Fruit fly (Drosophila melanogaster) whole organism, embryonic: ENCODE results near the gene CG43049.
A peak's percentile ranks its signal among the peaks of the same experiment; 100 is the strongest.

Experiments
- Ada2b ChIP-seq: fragments of 200-800 bp; sonication (Bioruptor generic); IDR thresholded peaks from 2 replicates; pipeline ENCODE4 v1.3.6; 2022; ENCODE audit warnings: missing biosample characterization, missing genetic modification characterization
- Antp ChIP-seq: fragments of 200-800 bp; sonication (Bioruptor generic); optimal IDR thresholded peaks from 3 replicates; lab custom pipeline; 2016; ENCODE audit warnings: missing biosample characterization, missing genetic modification characterization
- Asciz ChIP-seq: fragments of 200-800 bp; sonication (Bioruptor generic); optimal IDR thresholded peaks from 2 replicates; lab custom pipeline; 2017; ENCODE audit warnings: missing biosample characterization, mild to moderate bottlenecking, missing genetic modification characterization, missing genetic modification reagents
- B-H1 ChIP-seq: fragments of 200-800 bp; sonication (Bioruptor generic); IDR thresholded peaks from 3 replicates; pipeline ENCODE4 v1.3.6; 2022; ENCODE audit warnings: missing biosample characterization, missing genetic modification characterization
- BEAF-32 ChIP-seq: fragments of 200-800 bp; sonication (Bioruptor generic); optimal IDR thresholded peaks from 3 replicates; lab custom pipeline; 2017; ENCODE audit warnings: missing biosample characterization, missing genetic modification characterization, mild to moderate bottlenecking, moderate library complexity, missing genetic modification reagents
- CG10147 ChIP-seq: fragments of 200-800 bp; sonication (Bioruptor generic); optimal IDR thresholded peaks from 2 replicates; lab custom pipeline; 2019; ENCODE audit warnings: missing biosample characterization, mild to moderate bottlenecking, missing genetic modification characterization, moderate library complexity
- CG10274 ChIP-seq: fragments of 200-800 bp; sonication (Bioruptor generic); optimal IDR thresholded peaks from 3 replicates; lab custom pipeline; 2017; ENCODE audit warnings: missing biosample characterization, mild to moderate bottlenecking, missing genetic modification characterization
- CG10543 ChIP-seq: fragments of 200-800 bp; sonication (Bioruptor generic); optimal IDR thresholded peaks from 3 replicates; lab custom pipeline; 2017; ENCODE audit warnings: missing biosample characterization, mild to moderate bottlenecking, missing genetic modification characterization, moderate library complexity
- CG10979 ChIP-seq: fragments of 200-800 bp; sonication (Bioruptor generic); optimal IDR thresholded peaks from 2 replicates; lab custom pipeline; 2018; ENCODE audit warnings: missing biosample characterization, mild to moderate bottlenecking, missing genetic modification characterization, moderate library complexity
- CG12236 ChIP-seq: fragments of 200-800 bp; sonication (Bioruptor generic); optimal IDR thresholded peaks from 2 replicates; lab custom pipeline; 2016; ENCODE audit warnings: missing biosample characterization, missing genetic modification characterization
- CG13287 ChIP-seq: fragments of 200-800 bp; sonication (Bioruptor generic); IDR thresholded peaks from 2 replicates; pipeline ENCODE4 v1.3.6; 2022; ENCODE audit warnings: missing biosample characterization, missing genetic modification characterization; ENCODE audit not compliant: partially characterized antibody
- CG15011 ChIP-seq: fragments of 200-800 bp; sonication (Bioruptor generic); optimal IDR thresholded peaks from 3 replicates; lab custom pipeline; 2018; ENCODE audit warnings: missing biosample characterization, mild to moderate bottlenecking, missing genetic modification characterization
- CG15073 ChIP-seq: fragments of 200-800 bp; sonication (Bioruptor generic); optimal IDR thresholded peaks from 2 replicates; lab custom pipeline; 2016; ENCODE audit warnings: missing biosample characterization, missing genetic modification characterization
- CG16863 ChIP-seq: fragments of 200-800 bp; sonication (Bioruptor generic); optimal IDR thresholded peaks from 3 replicates; lab custom pipeline; 2016; ENCODE audit warnings: missing biosample characterization, missing genetic modification characterization
- CG30020 ChIP-seq: fragments of 200-800 bp; optimal IDR thresholded peaks from 2 replicates; lab custom pipeline; 2019; ENCODE audit warnings: missing biosample characterization, mild to moderate bottlenecking, missing genetic modification characterization, moderate library complexity
- CG30431 ChIP-seq: fragments of 200-800 bp; sonication (Bioruptor generic); optimal IDR thresholded peaks from 2 replicates; lab custom pipeline; 2017; ENCODE audit warnings: missing biosample characterization, missing genetic modification characterization
- CG3163 ChIP-seq: fragments of 200-800 bp; sonication (Bioruptor generic); optimal IDR thresholded peaks from 3 replicates; lab custom pipeline; 2016; ENCODE audit warnings: missing biosample characterization, missing genetic modification characterization
- CG3407 ChIP-seq: fragments of 200-800 bp; sonication (Bioruptor generic); optimal IDR thresholded peaks from 2 replicates; lab custom pipeline; 2018; ENCODE audit warnings: missing biosample characterization, mild to moderate bottlenecking, missing genetic modification characterization
- CG34422 ChIP-seq: fragments of 200-800 bp; sonication (Bioruptor generic); IDR thresholded peaks from 3 replicates; pipeline ENCODE4 v1.3.6; 2022; ENCODE audit warnings: missing biosample characterization, missing genetic modification characterization
- CG3847 ChIP-seq: fragments of 200-800 bp; sonication (Bioruptor generic); IDR thresholded peaks from 2 replicates; pipeline ENCODE4 v1.3.6; 2022; ENCODE audit warnings: missing biosample characterization, missing genetic modification characterization
- CG4328 ChIP-seq: fragments of 200-800 bp; sonication (Bioruptor generic); optimal IDR thresholded peaks from 3 replicates; lab custom pipeline; 2017; ENCODE audit warnings: missing biosample characterization, missing genetic modification reagents, missing genetic modification characterization
- CG6272 ChIP-seq: fragments of 200-800 bp; sonication (Bioruptor generic); IDR thresholded peaks from 2 replicates; pipeline ENCODE4 v1.3.6; 2022; ENCODE audit warnings: missing biosample characterization, missing genetic modification characterization
- CG7271 ChIP-seq: fragments of 200-800 bp; sonication (Bioruptor generic); optimal IDR thresholded peaks from 2 replicates; lab custom pipeline; 2018; ENCODE audit warnings: missing biosample characterization, mild to moderate bottlenecking, missing genetic modification characterization, moderate library complexity
- CG7556 ChIP-seq: fragments of 200-800 bp; sonication (Bioruptor generic); optimal IDR thresholded peaks from 2 replicates; lab custom pipeline; 2017; ENCODE audit warnings: missing biosample characterization, mild to moderate bottlenecking, missing genetic modification characterization
- CG7928 ChIP-seq: fragments of 200-800 bp; sonication (Bioruptor generic); optimal IDR thresholded peaks from 2 replicates; lab custom pipeline; 2017; ENCODE audit warnings: missing biosample characterization, mild to moderate bottlenecking, missing genetic modification characterization
- CG9215 ChIP-seq: fragments of 200-800 bp; sonication (Bioruptor generic); IDR thresholded peaks from 2 replicates; pipeline ENCODE4 v1.3.6; 2022; ENCODE audit warnings: missing biosample characterization, missing genetic modification characterization
- Deaf1 ChIP-seq: fragments of 200-800 bp; optimal IDR thresholded peaks from 3 replicates; lab custom pipeline; 2019; ENCODE audit warnings: missing biosample characterization, mild to moderate bottlenecking, missing genetic modification characterization, moderate library complexity
- Dek ChIP-seq: fragments of 200-800 bp; sonication (Bioruptor generic); optimal IDR thresholded peaks from 3 replicates; lab custom pipeline; 2019; ENCODE audit warnings: missing biosample characterization, mild to moderate bottlenecking, missing genetic modification characterization, moderate library complexity
- Doc2 ChIP-seq: fragments of 200-800 bp; sonication (Bioruptor generic); IDR thresholded peaks from 2 replicates; pipeline ENCODE4 v1.3.6; 2022; ENCODE audit warnings: missing biosample characterization, missing genetic modification characterization
- E2f2 ChIP-seq: fragments of 200-800 bp; sonication (Bioruptor generic); IDR thresholded peaks from 2 replicates; pipeline ENCODE4 v1.3.6; 2022; ENCODE audit warnings: missing biosample characterization, missing genetic modification characterization
- Ets97D ChIP-seq: fragments of 200-800 bp; sonication (Bioruptor generic); optimal IDR thresholded peaks from 3 replicates; lab custom pipeline; 2016; ENCODE audit warnings: missing biosample characterization, missing genetic modification characterization
- MTF-1 ChIP-seq: fragments of 200-800 bp; sonication (Bioruptor generic); optimal IDR thresholded peaks from 2 replicates; lab custom pipeline; 2018; ENCODE audit warnings: missing biosample characterization, mild to moderate bottlenecking, missing genetic modification characterization, borderline replicate concordance
- Myb ChIP-seq: fragments of 200-800 bp; sonication (Bioruptor generic); optimal IDR thresholded peaks from 2 replicates; lab custom pipeline; 2016; ENCODE audit warnings: missing biosample characterization, missing genetic modification characterization
- Rx ChIP-seq: fragments of 200-800 bp; sonication (Bioruptor generic); IDR thresholded peaks from 2 replicates; pipeline ENCODE4 v1.3.6; 2022; ENCODE audit warnings: missing biosample characterization, missing genetic modification characterization
- Six4 ChIP-seq: fragments of 200-800 bp; sonication (Bioruptor generic); optimal IDR thresholded peaks from 2 replicates; lab custom pipeline; 2016; ENCODE audit warnings: missing biosample characterization, missing genetic modification characterization
- az2 ChIP-seq: fragments of 200-800 bp; sonication (Bioruptor generic); optimal IDR thresholded peaks from 3 replicates; lab custom pipeline; 2016; ENCODE audit warnings: missing biosample characterization, missing genetic modification characterization
- bab2 ChIP-seq: fragments of 200-800 bp; sonication (Bioruptor generic); optimal IDR thresholded peaks from 2 replicates; lab custom pipeline; 2016; ENCODE audit warnings: missing biosample characterization, missing genetic modification characterization
- cad ChIP-seq: fragments of >200 bp; optimal IDR thresholded peaks from 2 replicates; lab custom pipeline; 2017; ENCODE audit warnings: missing biosample characterization, missing genetic modification characterization
- chn ChIP-seq: fragments of 200-800 bp; sonication (Bioruptor generic); optimal IDR thresholded peaks from 2 replicates; lab custom pipeline; 2016; ENCODE audit warnings: missing biosample characterization, missing genetic modification characterization
- disco-r ChIP-seq: fragments of 200-800 bp; sonication (Bioruptor generic); optimal IDR thresholded peaks from 2 replicates; lab custom pipeline; 2016; ENCODE audit warnings: missing biosample characterization, missing genetic modification characterization
- en ChIP-seq: fragments of 200-800 bp; sonication (Bioruptor generic); optimal IDR thresholded peaks from 2 replicates; lab custom pipeline; 2016; ENCODE audit warnings: missing biosample characterization, missing genetic modification characterization
- exex ChIP-seq: fragments of 200-800 bp; sonication (Bioruptor generic); optimal IDR thresholded peaks from 4 replicates; lab custom pipeline; 2018; ENCODE audit warnings: missing biosample characterization, mild to moderate bottlenecking, missing genetic modification characterization, moderate library complexity
- gem ChIP-seq: fragments of 200-800 bp; sonication (Bioruptor generic); optimal IDR thresholded peaks from 2 replicates; lab custom pipeline; 2019; ENCODE audit warnings: missing biosample characterization, mild to moderate bottlenecking, missing genetic modification characterization, moderate library complexity
- gfzf ChIP-seq: fragments of 200-800 bp; sonication (Bioruptor generic); optimal IDR thresholded peaks from 2 replicates; lab custom pipeline; 2016; ENCODE audit warnings: missing biosample characterization, mild to moderate bottlenecking, missing genetic modification characterization, moderate library complexity
- h ChIP-seq: fragments of >200 bp; optimal IDR thresholded peaks from 2 replicates; lab custom pipeline; 2017
- ind ChIP-seq: fragments of 200-800 bp; sonication (Bioruptor generic); optimal IDR thresholded peaks from 3 replicates; lab custom pipeline; 2016; ENCODE audit warnings: missing biosample characterization, missing genetic modification characterization
- insv ChIP-seq, 2 experiments: fragments of 200-800 bp; sonication (Bioruptor generic); optimal IDR thresholded peaks; 3 replicates each; lab custom pipeline; 2016 to 2018; ENCODE audit warnings: missing biosample characterization in 2 of 2, missing genetic modification characterization in 2 of 2
- otp ChIP-seq: fragments of 200-800 bp; sonication (Bioruptor generic); IDR thresholded peaks from 3 replicates; pipeline ENCODE4, ENCODE4 v1.3.6; 2022; ENCODE audit warnings: missing biosample characterization, missing genetic modification characterization
- psq ChIP-seq: fragments of 200-800 bp; sonication (Bioruptor generic); optimal IDR thresholded peaks from 2 replicates; lab custom pipeline; 2017; ENCODE audit warnings: missing biosample characterization, missing genetic modification characterization
- stc ChIP-seq: fragments of 200-800 bp; sonication (Bioruptor generic); IDR thresholded peaks from 2 replicates; pipeline ENCODE4 v1.3.6; 2022; ENCODE audit warnings: missing biosample characterization, missing genetic modification characterization
- vnd ChIP-seq: fragments of 200-800 bp; sonication (Bioruptor generic); IDR thresholded peaks from 3 replicates; pipeline ENCODE4 v1.3.6; 2022; ENCODE audit warnings: missing biosample characterization, missing genetic modification characterization; ENCODE audit not compliant: partially characterized antibody

Gene CG43049

DNA sequence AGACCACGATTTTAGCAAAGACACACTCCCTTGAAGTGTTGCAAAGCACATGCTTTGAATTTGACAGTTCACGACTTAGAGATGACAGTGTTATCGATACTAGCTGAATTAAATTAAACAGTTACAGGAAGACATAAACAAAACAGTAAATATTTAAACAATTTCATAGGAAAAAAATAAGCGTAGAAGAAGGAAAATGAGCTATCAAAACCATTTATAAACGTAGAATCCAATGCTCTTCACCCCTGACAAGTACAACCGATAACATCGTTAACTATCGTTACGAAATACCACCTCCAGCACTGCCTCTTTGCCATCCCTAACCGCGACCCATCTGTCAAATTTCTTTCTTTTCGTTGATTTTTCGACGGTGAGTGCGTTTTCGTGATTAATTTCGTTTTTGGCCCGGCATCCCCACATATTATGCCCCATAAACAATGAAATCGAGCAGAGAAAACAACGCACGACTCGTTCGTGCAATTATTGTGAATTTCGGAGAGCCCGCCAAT is 26.1 kb upstream of the CG43049 start, which contains the start of gene RpL26 (continued):
- TF ChIP-seq CG30020 (tag; lab: Kevin White, UChicago) (peak; percentile 77), CG12236 (GFP tag; lab: Kevin White, UChicago) (peak; percentile 6), Asciz (GFP tag; lab: Kevin White, UChicago) (no peak), CG4328 (GFP tag; lab: Kevin White, UChicago) (peak; percentile 77), CG13287 (GFP tag; lab: Robert Waterston, UW) (peak; percentile 93), B-H1 (GFP tag; lab: Robert Waterston, UW) (peak; percentile 57; the same call in 1 of the 3 replicates), CG34422 (peak; percentile 72), CG7928 (GFP tag; lab: Kevin White, UChicago) (peak; percentile 36), otp (GFP tag; lab: Robert Waterston, UW) (0 out of 3 replicates have a peak, but pooled peaks have one; percentile 63), Ets97D (GFP tag; lab: Kevin White, UChicago) (peak; percentile 99), MTF-1 (peak; percentile 14), en (GFP tag; lab: Kevin White, UChicago) (peak; percentile 54), CG10979 (peak; percentile 46), gfzf (peak; percentile 40), CG6272 (GFP tag; lab: Robert Waterston, UW) (peak; percentile 83), CG9215 (GFP tag; lab: Robert Waterston, UW) (peak; percentile 85), CG3163 (GFP tag; lab: Kevin White, UChicago) (peak; percentile 72), bab2 (GFP tag; lab: Kevin White, UChicago) (peak; percentile 87), ind (GFP tag; lab: Kevin White, UChicago) (peak; percentile 64), az2 (GFP tag; lab: Kevin White, UChicago) (peak; percentile 53), CG7271 (tag; lab: Kevin White, UChicago) (peak; percentile 15), stc (GFP tag; lab: Robert Waterston, UW) (no peak; the same call in 1 of the 2 replicates), cad (no peak), chn (peak; percentile 84), CG16863 (GFP tag; lab: Kevin White, UChicago) (peak; percentile 56), CG7556 (GFP tag; lab: Kevin White, UChicago) (peak; percentile 52), CG10147 (GFP tag; lab: Kevin White, UChicago) (peak; percentile 61), CG15073 (peak; percentile 38), insv (GFP tag; optimal IDR thresholded peaks at IDR 0.05; lab: Kevin White, UChicago) (peak; percentile 94 to 99), Ada2b (GFP tag; lab: Robert Waterston, UW) (0 out of 2 replicates have a peak, but pooled peaks have one; percentile 19), Dek (peak; percentile 72), CG15011 (GFP tag; lab: Kevin White, UChicago) (peak; percentile 66), E2f2 (GFP tag; lab: Robert Waterston, UW) (no peak; the same call in none of the 2 replicates), exex (peak; percentile 45), vnd (peak; percentile 98), CG10543 (GFP tag; lab: Kevin White, UChicago) (peak; percentile 77), h (no peak), CG3847 (GFP tag; lab: Robert Waterston, UW) (peak; percentile 89), Six4 (GFP tag; lab: Kevin White, UChicago) (no peak), CG3407 (peak; percentile 61), CG10274 (peak; percentile 7), Antp (GFP tag; lab: Kevin White, UChicago) (peak; percentile 75), Myb (GFP tag; lab: Kevin White, UChicago) (peak; percentile 96), gem (peak; percentile 80), Rx (GFP tag; lab: Robert Waterston, UW) (peak; percentile 54; the same call in 1 of the 2 replicates), Deaf1 (tag; lab: Kevin White, UChicago) (no peak), psq (GFP tag; lab: Kevin White, UChicago) (peak; percentile 36), CG30431 (GFP tag; lab: Kevin White, UChicago) (no peak), BEAF-32 (peak; percentile 100), Doc2 (no peak), disco-r (peak; percentile 83)
